Worm (Caenorhabditis elegans) whole organism, dauer: ENCODE measurements around the gene Y47D7A.15.
"Not testable (repeated sequence)": the region's sequence is repeated elsewhere in the genome, so short reads cannot be mapped to it uniquely, and the experiment has no call there.

Experiments used
- unc-62 ChIP-seq: sonication (generic microtip); optimal IDR thresholded peaks from 2 replicates; lab custom pipeline; 2017; ENCODE audit warnings: missing biosample characterization, missing genetic modification reagents, missing genetic modification characterization

Y47D7A.15 gene

DNA sequence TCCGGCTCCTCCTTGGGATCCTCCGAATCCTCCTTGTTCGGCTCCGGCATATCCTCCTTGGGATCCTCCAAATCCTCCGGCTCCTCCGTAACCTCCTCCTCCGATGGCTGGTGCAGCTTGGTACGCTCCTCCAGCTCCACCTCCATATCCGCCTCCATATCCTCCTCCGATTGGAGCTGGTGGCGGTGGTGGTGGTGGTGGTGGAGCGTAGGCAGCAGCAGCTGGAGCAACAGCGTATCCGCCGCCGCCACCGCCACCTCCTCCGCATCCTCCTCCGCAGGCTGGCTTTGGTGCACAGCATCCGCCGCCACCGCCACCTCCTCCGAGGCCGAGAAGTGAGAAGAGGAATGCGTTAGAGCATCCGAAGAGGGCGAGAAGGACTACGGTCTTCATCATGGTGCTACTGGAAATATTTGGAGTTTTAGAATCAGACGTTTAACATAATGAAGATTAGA, at the start of gene Y47D7A.15:
Y47D7A.15 (minus strand) TSS at position 405 of the 455 bp plus-strand sequence.
- no peak for TF ChIP-seq unc-62 (GFP tag; lab: Kevin White, UChicago)

DNA sequence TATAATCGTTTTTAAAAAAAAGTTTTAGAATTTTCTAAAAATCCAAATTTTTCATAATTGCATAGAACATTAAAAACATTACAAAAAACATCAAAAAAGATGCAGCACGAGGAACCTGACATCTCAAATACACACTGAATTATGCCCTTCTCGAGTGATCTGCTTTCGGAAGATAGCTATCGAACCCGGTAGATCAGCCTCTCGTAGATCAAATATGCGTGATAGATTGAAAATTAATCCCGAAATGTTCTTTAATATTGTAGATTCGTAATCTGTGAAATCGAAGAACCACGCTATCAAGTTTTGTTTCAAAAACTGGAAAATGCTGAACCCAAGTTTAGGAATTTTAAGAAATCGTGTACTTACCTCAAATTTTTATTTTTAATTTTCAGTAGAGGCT, 48.8 kb upstream of the Y47D7A.15 start:
- TF ChIP-seq unc-62 (GFP tag; lab: Kevin White, UChicago) = no peak

DNA sequence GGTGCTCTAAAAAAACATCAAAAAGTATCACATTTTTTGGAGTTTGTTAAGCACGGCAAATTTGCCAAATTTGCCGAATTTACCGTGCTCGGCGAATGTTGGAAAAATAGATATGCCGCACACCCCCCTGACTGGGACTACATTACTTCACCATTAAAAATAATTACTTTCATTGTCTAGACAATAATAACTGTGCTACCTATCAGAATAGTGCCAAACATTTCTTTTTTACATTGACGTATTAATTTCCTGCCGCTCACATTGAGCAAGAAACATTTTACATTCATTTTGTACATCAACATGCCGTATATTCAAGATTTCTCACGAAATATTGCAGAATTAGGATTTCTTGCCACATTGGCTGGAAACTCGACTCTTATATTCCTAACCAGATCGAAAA, 41.6 kb upstream of the Y47D7A.15 start, which contains the start of gene str-35:
str-35 (plus strand) TSS at position 301 of the 400 bp plus-strand sequence.
- not testable (repeated sequence) for TF ChIP-seq unc-62 (GFP tag; lab: Kevin White, UChicago)

DNA sequence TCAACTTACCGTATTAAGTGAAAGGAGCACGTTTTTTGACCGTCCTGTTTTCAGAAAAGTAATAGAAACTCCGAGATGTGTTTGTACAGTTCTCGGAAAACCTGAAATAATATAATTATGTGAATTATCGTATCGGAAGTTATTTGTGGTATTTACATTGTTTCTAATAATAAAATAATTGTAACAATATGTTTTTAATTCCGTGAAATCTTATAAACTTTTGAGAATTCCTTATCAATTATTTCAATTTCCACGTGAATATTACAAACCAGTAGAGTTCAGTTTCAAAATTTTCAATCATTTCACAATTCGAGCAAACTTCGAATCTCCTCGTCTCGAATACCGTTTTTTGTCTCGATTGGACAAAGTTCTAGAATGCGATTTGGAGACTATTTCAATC, 38.1 kb upstream of the Y47D7A.15 start, which contains the start of gene T08H10.3:
T08H10.3 (plus strand) TSS at position 301 of the 400 bp plus-strand sequence.
- TF ChIP-seq unc-62 (GFP tag; lab: Kevin White, UChicago) = no peak

DNA sequence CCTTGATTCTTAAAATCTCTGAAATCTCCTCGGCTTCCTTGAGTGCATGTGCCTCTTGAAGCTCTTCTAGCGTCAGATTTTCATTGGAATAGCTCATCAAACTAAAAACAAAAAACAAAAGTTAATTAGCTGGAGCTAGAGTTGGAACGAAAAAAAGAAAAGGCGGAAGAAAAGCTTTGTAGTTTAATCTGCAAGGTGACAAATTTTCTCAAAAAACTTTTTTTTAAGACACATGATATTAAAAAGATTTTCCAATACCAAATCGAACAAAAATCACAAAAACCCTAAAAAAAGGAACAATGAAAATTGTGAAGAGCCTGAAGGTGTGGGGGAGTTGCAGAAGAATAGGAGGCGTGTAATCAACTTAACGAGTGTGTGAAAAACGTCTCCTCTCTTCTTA, 21.6 kb upstream of the Y47D7A.15 start, which contains the start of gene gnrr-5:
gnrr-5 (minus strand) TSS at position 101 of the 400 bp plus-strand sequence.
- TF ChIP-seq unc-62 (GFP tag; lab: Kevin White, UChicago) = no peak

DNA sequence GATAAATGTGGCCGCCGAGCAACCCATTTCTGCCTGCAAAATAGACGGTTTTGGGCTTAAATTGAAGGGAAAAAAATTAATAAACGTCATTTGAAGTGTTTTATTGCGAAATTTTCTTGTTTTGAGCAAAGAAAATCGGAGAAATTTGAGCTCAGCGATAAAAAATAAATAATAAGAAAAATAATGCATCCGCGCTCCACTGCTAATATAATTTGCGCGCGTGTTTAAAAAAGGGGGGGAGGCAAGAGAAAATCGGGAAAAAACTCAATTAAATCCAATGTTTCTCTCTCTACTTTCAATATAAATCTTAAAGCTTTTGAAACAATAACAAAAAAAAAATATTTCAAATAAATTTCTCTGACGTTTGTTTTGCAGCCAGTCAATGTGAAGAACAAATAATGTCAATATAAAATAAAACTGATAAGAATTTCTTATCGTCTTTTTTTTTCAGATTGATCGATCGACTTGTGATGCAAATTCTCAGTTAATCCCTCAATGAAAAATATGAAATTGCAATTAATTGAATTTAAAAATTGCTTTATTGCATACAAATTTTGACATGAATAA, 17.6 kb upstream of the Y47D7A.15 start, which contains the start of gene rft-2:
rft-2 (minus strand) TSS at position 41 of the 567 bp plus-strand sequence.
- no peak for TF ChIP-seq unc-62 (GFP tag; lab: Kevin White, UChicago)

DNA sequence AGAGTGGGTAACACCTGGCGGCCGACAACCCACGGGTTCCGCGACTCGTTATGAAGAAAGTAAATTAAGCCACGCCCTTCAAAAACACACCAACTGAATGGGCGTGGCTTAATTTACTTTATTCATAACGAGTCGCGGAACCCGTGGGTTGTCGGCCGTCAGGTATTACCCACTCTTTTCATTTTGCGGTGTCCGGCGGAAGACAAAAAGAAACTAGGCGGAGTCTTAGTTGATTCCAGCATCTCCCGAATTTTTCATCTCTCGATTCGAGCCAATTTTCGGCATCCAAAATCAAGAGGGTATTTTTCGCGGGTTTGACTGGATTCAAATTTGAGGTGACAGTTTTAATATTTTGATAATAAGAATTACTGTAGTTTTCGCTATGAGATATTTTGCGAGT, 14.7 kb upstream of the Y47D7A.15 start:
- no peak for TF ChIP-seq unc-62 (GFP tag; lab: Kevin White, UChicago)

DNA sequence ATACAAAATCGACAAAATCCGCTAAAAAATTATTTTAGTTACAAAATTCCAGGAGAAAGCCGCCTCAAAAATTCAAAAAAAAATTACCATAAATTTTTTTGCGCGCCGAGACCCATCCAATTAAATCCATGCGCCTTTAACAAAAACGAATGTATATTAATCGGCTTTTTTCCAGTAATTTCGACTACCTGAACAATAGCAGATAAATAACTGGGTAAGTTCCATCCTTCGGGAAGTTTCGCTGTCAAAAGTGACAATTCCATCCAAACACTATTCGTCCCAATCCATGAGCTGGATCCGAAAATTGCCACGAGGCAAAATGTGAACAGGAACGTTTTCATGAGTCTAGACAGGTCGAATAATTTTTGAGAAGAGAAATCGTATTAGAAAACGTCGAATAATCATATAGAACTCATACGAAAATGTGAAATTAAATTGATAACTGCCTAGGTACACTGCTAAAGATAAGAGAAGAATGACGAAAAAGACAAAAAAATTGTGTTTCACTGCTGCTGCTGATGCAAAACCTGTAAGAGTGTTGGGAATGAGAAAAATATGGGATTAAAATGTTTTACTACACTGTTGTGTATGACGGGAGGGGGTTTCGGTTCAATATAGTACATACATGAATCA, 9.9 kb upstream of the Y47D7A.15 start, which contains the start of gene rft-1:
rft-1 (minus strand) TSS at position 475 of the 633 bp plus-strand sequence.
- TF ChIP-seq unc-62 (GFP tag; lab: Kevin White, UChicago) = no peak

DNA sequence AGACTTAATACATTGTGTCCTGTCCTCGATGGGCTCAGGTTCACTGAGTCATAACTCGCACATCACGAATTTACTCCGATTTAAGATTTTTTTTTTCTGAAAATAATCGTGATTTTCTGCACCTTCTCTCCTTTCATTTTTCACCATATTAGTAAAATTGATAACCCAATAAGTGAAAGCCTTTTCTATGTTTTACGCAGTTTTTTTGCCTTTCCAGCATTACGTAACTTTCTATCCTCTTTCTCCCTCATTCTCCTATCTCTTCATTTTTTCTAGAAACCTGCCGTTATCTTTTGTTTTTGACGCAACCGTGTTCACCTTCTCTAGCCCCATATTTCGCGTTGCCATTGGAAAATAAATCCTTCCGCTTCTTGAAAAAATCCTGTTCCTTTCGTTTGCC, 4.2 kb upstream of the Y47D7A.15 start:
- no peak for TF ChIP-seq unc-62 (GFP tag; lab: Kevin White, UChicago)

DNA sequence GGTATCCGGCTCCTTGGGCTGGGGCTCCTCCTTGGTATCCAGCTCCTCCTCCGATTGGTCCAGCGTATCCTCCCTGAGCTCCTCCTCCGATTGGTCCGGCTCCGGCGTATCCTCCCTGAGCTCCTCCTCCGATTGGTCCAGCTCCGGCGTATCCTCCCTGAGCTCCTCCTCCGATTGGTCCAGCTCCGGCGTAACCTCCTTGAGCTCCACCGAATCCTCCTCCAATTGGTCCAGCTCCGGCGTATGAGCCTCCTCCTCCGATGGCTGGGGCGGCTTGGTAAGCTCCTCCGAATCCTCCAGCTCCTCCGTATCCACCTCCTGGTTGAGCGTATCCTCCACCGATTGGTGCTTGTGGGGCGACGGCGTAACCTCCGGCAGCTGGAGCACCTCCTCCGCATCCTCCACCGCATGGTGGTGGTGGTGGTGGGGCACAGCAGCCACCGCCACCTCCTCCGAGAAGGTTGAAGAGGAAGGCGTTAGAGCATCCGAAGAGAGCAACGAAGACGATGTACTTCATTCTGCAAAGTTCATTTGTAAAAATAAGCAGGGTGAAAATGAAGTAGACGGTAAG, 2.5 kb upstream of the Y47D7A.15 start, which contains the start of gene Y47D7A.13:
Y47D7A.13 (minus strand) TSS at position 517 of the 571 bp plus-strand sequence.
- TF ChIP-seq unc-62 (GFP tag; lab: Kevin White, UChicago) = no peak

DNA sequence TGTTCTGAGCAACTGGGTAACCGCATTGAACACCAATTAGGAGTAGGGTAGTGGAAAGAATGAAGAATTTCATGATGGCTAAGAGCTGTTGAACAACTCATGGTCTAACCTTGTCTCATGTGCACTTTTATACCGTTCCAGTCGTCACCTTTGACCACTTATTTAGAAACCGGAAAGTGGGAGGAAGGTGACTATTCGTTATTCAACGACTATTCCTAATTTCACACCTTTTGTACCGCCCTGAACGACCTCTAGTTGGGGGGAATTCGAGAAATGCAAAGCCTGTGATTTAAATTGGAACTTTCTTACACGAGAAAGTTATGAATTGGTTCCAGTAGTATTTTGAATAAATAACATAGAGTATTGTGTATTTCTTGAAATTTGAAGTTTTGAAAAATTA, 3.4 kb downstream of the Y47D7A.15 start, which contains the start of gene Y47D7A.12:
Y47D7A.12 (minus strand) TSS at position 101 of the 400 bp plus-strand sequence.
- no peak for TF ChIP-seq unc-62 (GFP tag; lab: Kevin White, UChicago)

DNA sequence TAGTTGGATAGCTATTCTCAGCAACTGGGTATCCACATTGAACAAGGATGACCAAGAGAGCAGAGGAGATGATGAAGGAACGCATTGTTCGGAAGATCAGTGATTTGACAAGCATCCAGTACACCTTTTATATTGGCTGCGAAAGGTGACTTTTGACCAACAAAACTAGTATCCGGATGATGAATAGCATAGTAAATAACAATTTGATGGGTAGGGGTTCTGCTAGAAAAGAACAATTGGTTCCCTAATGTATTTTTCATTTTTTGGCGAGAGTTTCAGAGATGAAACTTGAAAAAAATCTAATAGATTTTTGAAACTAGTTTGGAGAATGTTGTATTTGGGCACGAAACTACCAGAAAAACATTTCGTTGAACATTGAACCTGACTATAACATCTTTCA, 4.8 kb downstream of the Y47D7A.15 start, which contains the start of gene Y47D7A.11:
Y47D7A.11 (minus strand) TSS at position 101 of the 400 bp plus-strand sequence.
- no peak for TF ChIP-seq unc-62 (GFP tag; lab: Kevin White, UChicago)

DNA sequence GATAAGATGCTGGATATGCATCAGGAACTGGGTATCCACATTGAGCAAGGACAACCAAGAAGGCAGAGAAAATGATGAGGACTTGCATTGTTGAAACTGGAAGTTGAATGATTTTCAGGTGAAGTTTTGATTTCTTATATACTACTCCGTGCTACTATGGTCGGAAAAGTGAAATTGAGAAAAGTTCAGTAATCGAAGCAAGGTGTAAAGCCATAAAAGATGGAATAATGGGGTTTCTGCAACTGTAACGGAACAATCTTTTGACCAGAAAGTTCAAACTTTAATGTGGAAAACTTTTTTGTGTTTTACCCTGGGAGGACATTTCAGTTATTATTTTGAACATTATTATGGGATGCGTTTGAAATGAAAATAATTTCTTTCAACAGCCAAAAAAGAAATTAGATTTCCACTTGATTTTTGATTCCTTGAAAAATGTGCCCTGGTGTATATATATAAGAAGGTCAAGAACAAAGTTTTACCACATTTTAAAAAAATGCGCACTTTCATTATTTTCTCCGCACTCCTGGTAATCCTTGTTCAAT, 9.1 kb downstream of the Y47D7A.15 start, which contains the start of the genes Y47D7A.9 and Y47D7A.19:
Y47D7A.9 (minus strand) TSS at position 101 of the 542 bp plus-strand sequence.
Y47D7A.19 (plus strand) TSS at position 492 of the 542 bp plus-strand sequence.
- no peak for TF ChIP-seq unc-62 (GFP tag; lab: Kevin White, UChicago)

DNA sequence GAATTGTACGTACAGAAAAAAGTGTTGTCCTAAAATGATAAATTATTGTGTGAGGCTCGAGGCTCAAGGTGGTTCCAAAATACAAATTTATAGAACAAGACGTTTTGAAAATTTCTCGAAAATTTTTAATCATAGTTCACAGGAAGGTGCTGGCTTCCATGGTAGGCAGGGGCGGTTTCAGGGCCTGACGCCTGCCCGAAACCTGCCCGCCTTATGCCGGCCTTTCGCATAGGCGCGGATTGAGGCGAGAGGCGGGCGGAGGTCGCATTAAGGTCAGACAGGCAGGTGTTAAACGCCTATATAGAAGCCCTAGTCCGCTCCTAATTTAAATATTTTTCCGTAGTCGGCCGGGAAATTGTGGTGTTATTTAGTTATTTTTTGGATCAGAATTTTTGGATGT, 9.9 kb downstream of the Y47D7A.15 start:
- no peak for TF ChIP-seq unc-62 (GFP tag; lab: Kevin White, UChicago)

DNA sequence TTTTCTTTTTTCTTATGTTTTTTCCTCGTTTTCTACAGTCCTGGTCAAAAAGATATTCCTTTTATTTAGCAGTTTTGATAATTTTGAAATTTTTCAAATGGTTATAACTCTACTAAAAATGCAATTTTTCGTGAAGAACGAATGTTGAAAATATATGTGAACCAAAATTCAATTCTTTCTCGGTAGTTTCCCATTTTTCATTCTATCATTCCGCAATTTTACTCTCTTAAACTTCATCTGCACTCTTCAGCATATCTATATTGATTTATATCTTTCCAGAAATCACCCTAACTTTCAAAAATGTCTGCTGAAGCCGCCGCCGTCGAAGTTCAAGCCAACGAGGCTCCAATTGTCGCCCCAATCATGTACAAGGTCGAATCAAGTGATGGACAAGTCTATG, 10.9 kb downstream of the Y47D7A.15 start, which contains the start of gene skr-7:
skr-7 (plus strand) TSS at position 301 of the 400 bp plus-strand sequence.
- TF ChIP-seq unc-62 (GFP tag; lab: Kevin White, UChicago) = no peak
